Worm (Caenorhabditis elegans) whole organism, late embryonic: ENCODE data around the gene F15B9.6.

Experiments
- F13H6.1 ChIP-seq: sonication (generic microtip); optimal IDR thresholded peaks from 2 replicates; lab custom pipeline; 2016; ENCODE audit warnings: missing genetic modification characterization, missing compliant biosample characterization
- K02D7.2 ChIP-seq: sonication (generic microtip); optimal IDR thresholded peaks from 2 replicates; lab custom pipeline; 2017; ENCODE audit warnings: mild to moderate bottlenecking, missing genetic modification characterization, missing compliant biosample characterization
- Y22D7AL.16 ChIP-seq: sonication (generic microtip); optimal IDR thresholded peaks from 2 replicates; lab custom pipeline; 2016; ENCODE audit warnings: missing genetic modification characterization, missing compliant biosample characterization
- ceh-19 ChIP-seq: fragments of 200-800 bp; sonication (Bioruptor generic); optimal IDR thresholded peaks from 2 replicates; lab custom pipeline; 2018; ENCODE audit warnings: mild to moderate bottlenecking, missing genetic modification characterization, missing compliant biosample characterization
- ceh-22 ChIP-seq: sonication (generic microtip); optimal IDR thresholded peaks from 2 replicates; lab custom pipeline; 2017; ENCODE audit warnings: missing biosample characterization, missing genetic modification characterization
- ceh-30 ChIP-seq: fragments of 150-350 bp; optimal IDR thresholded peaks from 2 replicates; lab custom pipeline; 2014; ENCODE audit warnings: missing biosample characterization, missing genetic modification characterization
- ceh-31 ChIP-seq: sonication (generic microtip); optimal IDR thresholded peaks from 2 replicates; lab custom pipeline; 2016; ENCODE audit warnings: missing genetic modification characterization, missing compliant biosample characterization
- ceh-45 ChIP-seq: fragments of 200-800 bp; sonication (Bioruptor generic); IDR thresholded peaks from 2 replicates; pipeline ENCODE4 v1.3.6; 2022; ENCODE audit warnings: missing genetic modification reagents, missing genetic modification characterization, missing compliant biosample characterization
- ceh-6 ChIP-seq: fragments of 200-800 bp; sonication (Bioruptor generic); optimal IDR thresholded peaks from 2 replicates; lab custom pipeline; 2018; ENCODE audit warnings: mild to moderate bottlenecking, missing genetic modification characterization, missing compliant biosample characterization
- che-1 ChIP-seq: sonication (generic microtip); optimal IDR thresholded peaks from 2 replicates; lab custom pipeline; 2016; ENCODE audit warnings: mild to moderate bottlenecking, missing genetic modification characterization, missing compliant biosample characterization
- dve-1 ChIP-seq: sonication (generic microtip); optimal IDR thresholded peaks from 2 replicates; lab custom pipeline; 2017; ENCODE audit warnings: antibody characterized with exemption, mild to moderate bottlenecking, missing genetic modification characterization, missing compliant biosample characterization
- ets-4 ChIP-seq: sonication (generic microtip); optimal IDR thresholded peaks from 2 replicates; lab custom pipeline; 2016; ENCODE audit warnings: missing genetic modification characterization, missing compliant biosample characterization
- eyg-1 ChIP-seq: sonication (generic microtip); optimal IDR thresholded peaks from 2 replicates; lab custom pipeline; 2016; ENCODE audit warnings: missing genotype, missing genetic modification characterization, missing compliant biosample characterization
- fax-1 ChIP-seq: sonication (generic microtip); optimal IDR thresholded peaks from 2 replicates; lab custom pipeline; 2016; ENCODE audit warnings: missing genotype, missing genetic modification characterization, missing compliant biosample characterization
- gmeb-2 ChIP-seq: sonication (generic microtip); optimal IDR thresholded peaks from 2 replicates; lab custom pipeline; 2016; ENCODE audit warnings: missing genetic modification characterization, inconsistent platforms, missing compliant biosample characterization
- hlh-6 ChIP-seq: sonication (generic microtip); optimal IDR thresholded peaks from 2 replicates; lab custom pipeline; 2016; ENCODE audit warnings: missing genotype, missing genetic modification characterization, missing compliant biosample characterization
- lin-11 ChIP-seq: fragments of 200-800 bp; sonication (Bioruptor generic); optimal IDR thresholded peaks from 2 replicates; lab custom pipeline; 2018; ENCODE audit warnings: mild to moderate bottlenecking, missing genetic modification characterization, missing compliant biosample characterization
- mec-3 ChIP-seq: sonication (generic microtip); optimal IDR thresholded peaks from 2 replicates; lab custom pipeline; 2016; ENCODE audit warnings: borderline replicate concordance, missing genetic modification characterization, missing compliant biosample characterization
- nfya-1 ChIP-seq: sonication (generic microtip); optimal IDR thresholded peaks from 2 replicates; lab custom pipeline; 2017; ENCODE audit warnings: missing genetic modification characterization, mild to moderate bottlenecking, missing compliant biosample characterization, antibody characterized with exemption, moderate library complexity
- nhr-11 ChIP-seq: fragments of 150-350 bp; optimal IDR thresholded peaks from 2 replicates; lab custom pipeline; 2014; ENCODE audit warnings: missing biosample characterization, missing genetic modification characterization
- npax-4 ChIP-seq: sonication (generic microtip); optimal IDR thresholded peaks from 2 replicates; lab custom pipeline; 2016; ENCODE audit warnings: missing genetic modification characterization, missing compliant biosample characterization
- pag-3 ChIP-seq: sonication (generic microtip); optimal IDR thresholded peaks from 2 replicates; lab custom pipeline; 2016; ENCODE audit warnings: missing compliant biosample characterization, missing genetic modification characterization, borderline replicate concordance
- pat-9 ChIP-seq: fragments of 200-800 bp; sonication (Bioruptor generic); optimal IDR thresholded peaks from 2 replicates; lab custom pipeline; 2018; ENCODE audit warnings: mild to moderate bottlenecking, missing genetic modification characterization, moderate library complexity, missing compliant biosample characterization
- pax-1 ChIP-seq: fragments of 150-350 bp; optimal IDR thresholded peaks from 2 replicates; lab custom pipeline; 2014; ENCODE audit warnings: missing biosample characterization, missing genetic modification characterization
- pha-2 ChIP-seq: sonication (generic microtip); optimal IDR thresholded peaks from 2 replicates; lab custom pipeline; 2017; ENCODE audit warnings: mild to moderate bottlenecking, missing genetic modification characterization, missing compliant biosample characterization
- pros-1 ChIP-seq: fragments of 150-350 bp; optimal IDR thresholded peaks from 2 replicates; lab custom pipeline; 2014; ENCODE audit warnings: missing biosample characterization, missing genetic modification reagents, missing genetic modification characterization
- sdc-2 ChIP-seq: sonication (generic microtip); optimal IDR thresholded peaks from 2 replicates; lab custom pipeline; 2016; ENCODE audit warnings: missing genotype, missing genetic modification characterization, missing compliant biosample characterization
- ztf-16 ChIP-seq: sonication (generic microtip); optimal IDR thresholded peaks from 2 replicates; lab custom pipeline; 2017; ENCODE audit warnings: missing genetic modification characterization, missing compliant biosample characterization

The F15B9.6 gene

DNA sequence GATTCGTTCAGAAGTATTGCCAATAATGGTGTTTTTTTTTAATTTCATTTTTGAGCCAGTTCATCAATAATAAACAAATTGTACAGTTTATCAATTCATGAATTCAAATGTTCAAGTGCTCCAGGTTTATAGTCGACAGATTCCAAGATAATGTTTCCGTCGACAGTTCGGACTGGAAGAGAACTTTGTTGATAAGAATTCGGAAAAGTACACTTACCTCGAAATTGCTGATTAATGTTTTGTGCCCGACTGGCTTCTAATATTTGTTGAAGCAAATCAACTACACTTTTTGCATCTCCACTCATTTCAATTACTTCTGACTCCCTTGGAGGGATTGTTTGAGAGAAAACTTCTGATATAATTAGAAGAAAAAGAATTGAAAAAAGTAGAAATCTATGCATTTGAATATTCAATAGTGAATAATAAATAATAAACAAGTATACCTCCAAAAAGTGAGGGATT is 35.2 kb downstream of the F15B9.6 start, which contains the start of gene W07G4.8:
Gene W07G4.8 (minus strand): TSS at position 412 of the 462 bp plus-strand sequence.
- TF ChIP-seq sdc-2 (tag; lab: Kevin White, UChicago) (no peak), pag-3 (tag; lab: Kevin White, UChicago) (no peak), mec-3 (tag; lab: Kevin White, UChicago) (no peak), ztf-16 (tag; lab: Kevin White, UChicago) (no peak), nfya-1 (tag; lab: Kevin White, UChicago) (no peak)

DNA sequence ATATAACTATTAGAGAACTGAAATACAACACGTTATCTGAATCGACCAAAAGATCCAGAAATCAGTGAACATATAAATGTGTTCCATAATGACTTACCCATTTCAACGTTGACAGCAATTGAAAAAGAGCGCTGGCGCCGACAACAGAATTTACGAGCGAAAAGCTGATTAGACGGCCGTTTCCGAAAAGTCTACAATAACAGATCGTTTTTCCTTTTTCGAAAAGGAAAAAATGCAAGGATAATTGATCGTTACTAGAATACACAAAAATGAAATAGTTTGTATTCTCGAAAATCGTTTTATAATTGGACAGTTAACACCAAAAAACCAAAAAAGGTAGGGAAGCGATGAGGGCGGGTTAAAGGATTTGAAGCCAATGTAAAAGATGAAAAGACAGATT is 39.7 kb downstream of the F15B9.6 start, which contains the start of gene srr-1:
Gene srr-1 (minus strand): TSS at position 101 of the 400 bp plus-strand sequence.
- no peak for TF ChIP-seq pha-2 (tag; lab: Kevin White, UChicago)
- TF ChIP-seq gmeb-2 (tag; lab: Kevin White, UChicago), result no peak
- TF ChIP-seq che-1, result no peak
- no peak for TF ChIP-seq eyg-1 (tag; lab: Kevin White, UChicago)
- no peak for TF ChIP-seq dve-1 (tag; lab: Kevin White, UChicago)
- no peak for TF ChIP-seq ets-4 (tag; lab: Kevin White, UChicago)
- TF ChIP-seq pros-1 (tag; lab: Kevin White, UChicago), result no peak

DNA sequence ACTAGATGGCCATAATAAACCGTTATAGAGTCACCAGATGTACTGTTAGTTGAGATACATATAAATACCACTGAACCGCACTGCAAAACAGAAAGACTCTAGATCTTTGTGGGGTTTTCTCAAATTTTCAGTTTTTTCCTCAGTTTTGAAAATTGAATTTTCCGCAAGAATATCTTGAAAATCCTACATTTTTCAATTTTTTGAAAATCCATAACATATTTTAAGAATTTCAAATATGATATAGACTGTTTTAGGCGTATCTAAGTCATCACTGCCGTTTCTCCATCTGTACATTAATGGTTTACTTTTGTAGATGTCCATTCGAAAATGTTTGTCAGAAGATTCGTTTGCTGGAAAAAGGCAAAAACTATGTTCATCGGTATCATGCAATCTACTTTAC is 47.9 kb downstream of the F15B9.6 start, which contains the start of gene F42E8.1:
Gene F42E8.1 (plus strand): TSS at position 301 of the 400 bp plus-strand sequence.
- no peak for TF ChIP-seq nhr-11 (tag; lab: Kevin White, UChicago)
- no peak for TF ChIP-seq fax-1 (tag; lab: Kevin White, UChicago)

DNA sequence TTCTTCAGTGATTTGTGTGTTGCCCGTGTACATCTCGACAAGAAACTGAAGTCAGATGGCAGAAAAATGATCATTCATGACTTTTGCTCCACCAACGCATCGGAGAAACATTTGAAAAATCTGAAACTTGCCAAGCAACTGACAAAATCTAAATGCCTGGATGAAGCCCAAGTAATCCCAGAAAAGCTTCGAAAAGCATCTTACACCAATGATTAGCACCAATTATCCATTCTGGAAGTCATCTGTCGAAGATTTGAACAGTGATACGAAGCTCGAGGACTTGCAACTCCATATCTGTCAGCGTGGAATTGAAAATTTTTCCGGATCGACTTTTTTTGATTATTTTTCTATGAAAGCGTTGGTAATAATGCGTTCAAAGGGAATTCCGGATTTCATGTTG is 49.5 kb downstream of the F15B9.6 start:
- TF ChIP-seq ceh-19, result no peak
- TF ChIP-seq pat-9 (tag; lab: Kevin White, UChicago), result no peak
- no peak for TF ChIP-seq ceh-30
- no peak for TF ChIP-seq ztf-16 (tag; lab: Kevin White, UChicago)
- no peak for TF ChIP-seq ceh-22 (tag; lab: Kevin White, UChicago)
- TF ChIP-seq F13H6.1 (tag; lab: Kevin White, UChicago), result no peak

DNA sequence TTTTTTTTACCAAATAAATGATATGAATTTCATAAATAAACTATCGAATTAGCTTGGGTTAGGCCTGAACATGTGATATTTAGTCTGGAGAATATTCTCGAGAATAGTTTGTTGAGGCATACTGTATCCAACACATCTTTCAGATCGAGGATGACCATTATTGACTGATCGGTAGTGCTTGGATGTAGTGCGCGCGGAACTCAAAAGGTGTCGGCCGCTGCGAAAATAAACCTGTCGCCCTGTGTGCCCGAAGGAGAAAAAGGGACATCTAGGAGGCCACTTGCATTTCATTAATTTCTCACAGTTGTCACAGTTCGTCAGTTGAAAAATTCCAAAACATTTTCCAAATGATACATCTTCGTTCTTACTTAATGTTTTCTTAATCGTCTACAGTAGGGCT is 50.2 kb downstream of the F15B9.6 start:
- TF ChIP-seq pax-1 (tag; lab: Kevin White, UChicago) (no peak), lin-11 (tag; lab: Kevin White, UChicago) (no peak), hlh-6 (tag; lab: Kevin White, UChicago) (no peak), ceh-31 (tag; lab: Kevin White, UChicago) (no peak), ceh-45 (GFP tag; lab: Robert Waterston, UW) (no peak), nhr-11 (tag; lab: Kevin White, UChicago) (no peak), ets-4 (tag; lab: Kevin White, UChicago) (no peak), ceh-6 (GFP tag; lab: Kevin White, UChicago) (no peak), npax-4 (no peak), Y22D7AL.16 (tag; lab: Kevin White, UChicago) (no peak), K02D7.2 (tag; lab: Kevin White, UChicago) (no peak), che-1 (no peak)
